Worm (Caenorhabditis elegans): ENCODE measurements around the gene ZC404.2.

The ZC404.2 gene

ce11 chrV:6787906-6788430 lies at the start of gene ZC404.2:
ZC404.2 (plus strand) TSS chrV:6787952.
- TF ChIP-seq tbx-7 (tag; optimal IDR thresholded peaks at IDR 0.05) (no peak), tbx-2 (tag; optimal IDR thresholded peaks at IDR 0.05) (no peak), fax-1 (tag; optimal IDR thresholded peaks at IDR 0.05) (no peak), ama-1 (optimal IDR thresholded peaks at IDR 0.05) (peak; percentile 46), ceh-34 (tag; optimal IDR thresholded peaks at IDR 0.05) (no peak), C08G9.2 (tag; optimal IDR thresholded peaks at IDR 0.05) (no peak)

ce11 chrV:6744774-6745173 lies 43.0 kb upstream of the ZC404.2 start, which contains the start of gene T25F10.3:
T25F10.3 (plus strand) TSS chrV:6745081.
- TF ChIP-seq fkh-10 (GFP tag; optimal IDR thresholded peaks at IDR 0.05), result no peak

- TF ChIP-seq ahr-1 (tag; optimal IDR thresholded peaks at IDR 0.05), result no peak
- no peak for TF ChIP-seq ceh-2 (tag; optimal IDR thresholded peaks at IDR 0.05)
- TF ChIP-seq hlh-30 (tag; optimal IDR thresholded peaks at IDR 0.05; ENCODE audit: insufficient read depth), result peak; percentile 47
- no peak for TF ChIP-seq ceh-31 (tag; optimal IDR thresholded peaks at IDR 0.05)
- peak; percentile 49 for TF ChIP-seq ceh-18 (tag; optimal IDR thresholded peaks at IDR 0.05)
- no peak for TF ChIP-seq pha-4 (tag; optimal IDR thresholded peaks at IDR 0.05)
These were observed 36.2 kb upstream of the ZC404.2 start for ce11 chrV:6751493-6752100.

- TF ChIP-seq sox-2 (GFP tag; IDR thresholded peaks at IDR 0.05) (no peak), sdc-2 (tag; optimal IDR thresholded peaks at IDR 0.05) (no peak), F13H6.1 (tag; optimal IDR thresholded peaks at IDR 0.05) (no peak), ceh-9 (tag; optimal IDR thresholded peaks at IDR 0.05) (no peak), unc-42 (tag; optimal IDR thresholded peaks at IDR 0.05) (no peak), C08G9.2 (tag; optimal IDR thresholded peaks at IDR 0.05) (no peak), odd-2 (tag; optimal IDR thresholded peaks at IDR 0.05) (no peak), T23F11.4 (GFP tag; optimal IDR thresholded peaks at IDR 0.05) (no peak), mec-3 (tag; optimal IDR thresholded peaks at IDR 0.05; ENCODE audit: borderline replicate concordance) (no peak), lin-11 (tag; optimal IDR thresholded peaks at IDR 0.05) (no peak), ceh-22 (tag; optimal IDR thresholded peaks at IDR 0.05) (no peak), elt-2 (tag; optimal IDR thresholded peaks at IDR 0.05) (no peak), tbx-2 (tag; optimal IDR thresholded peaks at IDR 0.05) (no peak), madf-2 (tag; optimal IDR thresholded peaks at IDR 0.05) (no peak), ceh-45 (GFP tag; IDR thresholded peaks at IDR 0.05) (no peak), sox-4 (tag; optimal IDR thresholded peaks at IDR 0.05) (no peak)
These were observed 34.5 kb upstream of the ZC404.2 start for ce11 chrV:6753257-6753656.

ce11 chrV:6758017-6758416 lies 29.7 kb upstream of the ZC404.2 start, which contains the start of gene dbl-1:
dbl-1 (plus strand) TSS chrV:6758135.
- no peak for TF ChIP-seq F13H6.1 (tag; optimal IDR thresholded peaks at IDR 0.05)
- TF ChIP-seq sdc-2 (tag; optimal IDR thresholded peaks at IDR 0.05), result peak; percentile 11

- no peak for TF ChIP-seq dve-1 (tag; optimal IDR thresholded peaks at IDR 0.05)
- TF ChIP-seq hlh-6 (tag; optimal IDR thresholded peaks at IDR 0.05), result no peak
- TF ChIP-seq fkh-6 (tag; optimal IDR thresholded peaks at IDR 0.05), result no peak
- no peak for TF ChIP-seq ceh-34 (tag; optimal IDR thresholded peaks at IDR 0.05)
- no peak for TF ChIP-seq ceh-48 (tag; optimal IDR thresholded peaks at IDR 0.05)
- TF ChIP-seq madf-2 (tag; optimal IDR thresholded peaks at IDR 0.05), result no peak
- no peak for TF ChIP-seq K09A11.1 (tag; optimal IDR thresholded peaks at IDR 0.05; ENCODE audit: insufficient read depth)
- no peak for TF ChIP-seq pqm-1 (tag; optimal IDR thresholded peaks at IDR 0.05)
- TF ChIP-seq tbx-2 (tag; optimal IDR thresholded peaks at IDR 0.05), result no peak
- TF ChIP-seq fax-1 (tag; optimal IDR thresholded peaks at IDR 0.05), result no peak
- TF ChIP-seq ttx-3 (tag; optimal IDR thresholded peaks at IDR 0.05), result no peak
- TF ChIP-seq elt-2 (tag; optimal IDR thresholded peaks at IDR 0.05), result no peak
These were observed 25.4 kb upstream of the ZC404.2 start, which contains the start of gene T25F10.4 for ce11 chrV:6762361-6762760. T25F10.4 (minus strand) TSS chrV:6762461.

Data from whole organism, late embryonic.